Worm (Caenorhabditis elegans) whole organism, young adult: Measurements from ENCODE around the gene ZK856.5.

ENCODE experiments used
- C17E4.6 ChIP-seq: fragments of 200-800 bp; sonication (Bioruptor generic); IDR thresholded peaks from 2 replicates; pipeline ENCODE4 v1.3.6; 2022; ENCODE audit warnings: missing genetic modification reagents, missing genetic modification characterization, missing compliant biosample characterization
- ama-1 ChIP-seq, 3 experiments: fragments of 150-350 bp in 1 of 3; sonication (generic microtip) in 2 of 3; optimal IDR thresholded peaks; 2 replicates each; lab custom pipeline; 2014 to 2018; ENCODE audit warnings: missing biosample characterization in 2 of 3, missing genetic modification characterization in 2 of 3, missing genetic modification reagents in 2 of 3
- ceh-27 ChIP-seq: fragments of 200-800 bp; sonication (Bioruptor generic); optimal IDR thresholded peaks from 2 replicates; lab custom pipeline; 2018; ENCODE audit warnings: mild to moderate bottlenecking, missing genetic modification characterization, moderate library complexity, missing compliant biosample characterization
- nhr-120 ChIP-seq: fragments of 200-800 bp; sonication (Bioruptor generic); IDR thresholded peaks from 2 replicates; pipeline ENCODE4 v1.3.6; 2022; ENCODE audit warnings: missing genetic modification characterization, missing compliant biosample characterization
- nhr-90 ChIP-seq: sonication (generic microtip); optimal IDR thresholded peaks from 2 replicates; lab custom pipeline; 2016; ENCODE audit warnings: missing genotype, mild to moderate bottlenecking, missing genetic modification characterization, missing compliant biosample characterization

ce11 chrV:10205483-10205882, 15.6 kb upstream of the ZK856.5 start, which contains the start of gene ZK856.16:
- TF ChIP-seq ama-1 (optimal IDR thresholded peaks at IDR 0.05; lab: Kevin White, UChicago) (no peak), ama-1 (GFP tag; optimal IDR thresholded peaks at IDR 0.05; lab: Kevin White, UChicago) (no peak), C17E4.6 (GFP tag; lab: Robert Waterston, UW) (no peak), nhr-120 (GFP tag; lab: Robert Waterston, UW) (no peak), ceh-27 (GFP tag; lab: Kevin White, UChicago) (no peak), nhr-90 (tag; lab: Kevin White, UChicago) (no peak)
